Fruit fly (Drosophila melanogaster) whole organism, embryonic: ENCODE data around the gene CG46313.

Source experiments
- B-H1 ChIP-seq: fragments of 200-800 bp; sonication (Bioruptor generic); IDR thresholded peaks from 3 replicates; pipeline ENCODE4 v1.3.6; 2022; ENCODE audit warnings: missing biosample characterization, missing genetic modification characterization
- Bgb ChIP-seq: fragments of 200-800 bp; sonication (Bioruptor generic); IDR thresholded peaks from 2 replicates; pipeline ENCODE4 v1.3.6; 2022; ENCODE audit warnings: missing biosample characterization, missing genetic modification characterization; ENCODE audit not compliant: partially characterized antibody
- BtbVII ChIP-seq: fragments of 200-800 bp; sonication (Bioruptor generic); optimal IDR thresholded peaks from 3 replicates; lab custom pipeline; 2017; ENCODE audit warnings: missing biosample characterization, mild to moderate bottlenecking, missing genetic modification characterization
- CG10462 ChIP-seq: fragments of 200-800 bp; sonication (Bioruptor generic); optimal IDR thresholded peaks from 2 replicates; lab custom pipeline; 2016; ENCODE audit warnings: missing biosample characterization, missing genetic modification characterization
- CG11456 ChIP-seq: fragments of 200-800 bp; sonication (Bioruptor generic); IDR thresholded peaks from 3 replicates; pipeline ENCODE4 v1.3.6; 2022; ENCODE audit warnings: missing biosample characterization, missing genetic modification characterization
- CG12299 ChIP-seq: fragments of 200-800 bp; sonication (Bioruptor generic); optimal IDR thresholded peaks from 2 replicates; lab custom pipeline; 2018; ENCODE audit warnings: missing biosample characterization, mild to moderate bottlenecking, missing genetic modification characterization
- CG15269 ChIP-seq: fragments of 200-800 bp; sonication (Bioruptor generic); optimal IDR thresholded peaks from 2 replicates; lab custom pipeline; 2018; ENCODE audit warnings: missing biosample characterization, mild to moderate bottlenecking, missing genetic modification characterization, moderate library complexity
- CG1603 ChIP-seq: fragments of 200-800 bp; sonication (Bioruptor generic); optimal IDR thresholded peaks from 2 replicates; lab custom pipeline; 2019; ENCODE audit warnings: missing biosample characterization, mild to moderate bottlenecking, missing genetic modification characterization, moderate library complexity
- CG16813 ChIP-seq: fragments of 200-800 bp; sonication (Bioruptor generic); IDR thresholded peaks from 3 replicates; pipeline ENCODE4 v1.3.6; 2022; ENCODE audit warnings: missing biosample characterization, missing genetic modification characterization; ENCODE audit not compliant: partially characterized antibody
- CG17186 ChIP-seq: fragments of 200-800 bp; sonication (Bioruptor generic); optimal IDR thresholded peaks from 3 replicates; lab custom pipeline; 2017; ENCODE audit warnings: missing biosample characterization, missing genetic modification reagents, missing genetic modification characterization
- CG17568 ChIP-seq: fragments of 200-800 bp; sonication (Bioruptor generic); optimal IDR thresholded peaks from 2 replicates; lab custom pipeline; 2018; ENCODE audit warnings: missing biosample characterization, mild to moderate bottlenecking, missing genetic modification characterization, moderate library complexity
- CG17802 ChIP-seq: fragments of 200-800 bp; sonication (Bioruptor generic); optimal IDR thresholded peaks from 2 replicates; lab custom pipeline; 2018; ENCODE audit warnings: missing biosample characterization, mild to moderate bottlenecking, missing genetic modification characterization, moderate library complexity
- CG18262 ChIP-seq: fragments of 200-800 bp; optimal IDR thresholded peaks from 3 replicates; lab custom pipeline; 2019; ENCODE audit warnings: missing biosample characterization, mild to moderate bottlenecking, missing genetic modification characterization, moderate library complexity
- CG2202 ChIP-seq: fragments of 200-800 bp; sonication (Bioruptor generic); optimal IDR thresholded peaks from 2 replicates; lab custom pipeline; 2018; ENCODE audit warnings: missing biosample characterization, mild to moderate bottlenecking, missing genetic modification characterization
- CG2875 ChIP-seq: fragments of 200-800 bp; sonication (Bioruptor generic); optimal IDR thresholded peaks from 2 replicates; lab custom pipeline; 2017; ENCODE audit warnings: missing biosample characterization, mild to moderate bottlenecking, missing genetic modification characterization, missing genetic modification reagents
- CG32532 ChIP-seq: fragments of 200-800 bp; sonication (Bioruptor generic); IDR thresholded peaks from 2 replicates; pipeline ENCODE4 v1.3.6; 2022; ENCODE audit warnings: missing biosample characterization, missing genetic modification characterization
- CG3847 ChIP-seq: fragments of 200-800 bp; sonication (Bioruptor generic); IDR thresholded peaks from 2 replicates; pipeline ENCODE4 v1.3.6; 2022; ENCODE audit warnings: missing biosample characterization, missing genetic modification characterization
- CG4282 ChIP-seq: fragments of 200-800 bp; sonication (Bioruptor generic); optimal IDR thresholded peaks from 2 replicates; lab custom pipeline; 2016; ENCODE audit warnings: missing biosample characterization, missing genetic modification characterization
- CG4730 ChIP-seq: fragments of 200-800 bp; sonication (Bioruptor generic); IDR thresholded peaks from 2 replicates; pipeline ENCODE4 v1.3.6; 2022; ENCODE audit warnings: missing biosample characterization, missing genetic modification characterization
- CG6689 ChIP-seq: fragments of 200-800 bp; sonication (Bioruptor generic); IDR thresholded peaks from 2 replicates; pipeline ENCODE4 v1.3.6; 2022; ENCODE audit warnings: missing biosample characterization, missing genetic modification characterization
- CG7372 ChIP-seq: fragments of 200-800 bp; sonication (Bioruptor generic); IDR thresholded peaks from 2 replicates; pipeline ENCODE4 v1.3.6; 2022; ENCODE audit warnings: missing biosample characterization, missing genetic modification characterization
- CG8359 ChIP-seq: fragments of 200-800 bp; sonication (Bioruptor generic); optimal IDR thresholded peaks from 2 replicates; lab custom pipeline; 2017; ENCODE audit warnings: missing biosample characterization, mild to moderate bottlenecking, missing genetic modification characterization, borderline replicate concordance
- CG8478 ChIP-seq: fragments of >200 bp; optimal IDR thresholded peaks from 2 replicates; lab custom pipeline; 2018
- CG9876 ChIP-seq: fragments of 200-800 bp; sonication (Bioruptor generic); optimal IDR thresholded peaks from 2 replicates; lab custom pipeline; 2016; ENCODE audit warnings: missing biosample characterization, missing genetic modification characterization
- D19A ChIP-seq: fragments of 200-800 bp; optimal IDR thresholded peaks from 3 replicates; lab custom pipeline; 2019; ENCODE audit warnings: missing biosample characterization, mild to moderate bottlenecking, missing genetic modification characterization, moderate library complexity
- Dek ChIP-seq: fragments of 200-800 bp; sonication (Bioruptor generic); optimal IDR thresholded peaks from 3 replicates; lab custom pipeline; 2019; ENCODE audit warnings: missing biosample characterization, mild to moderate bottlenecking, missing genetic modification characterization, moderate library complexity
- Dfd ChIP-seq, 2 experiments: fragments of >200 bp; optimal IDR thresholded peaks; 2 replicates each; lab custom pipeline; 2017; ENCODE audit warnings: missing biosample characterization in 2 of 2, missing genetic modification characterization in 2 of 2
- Gsc ChIP-seq: fragments of 200-800 bp; sonication (Bioruptor generic); IDR thresholded peaks from 2 replicates; pipeline ENCODE4 v1.3.6; 2022; ENCODE audit warnings: missing biosample characterization, missing genetic modification characterization
- HLH54F ChIP-seq: fragments of 200-800 bp; sonication (Bioruptor generic); optimal IDR thresholded peaks from 3 replicates; lab custom pipeline; 2016; ENCODE audit warnings: missing biosample characterization, missing genetic modification characterization
- Hand ChIP-seq: fragments of 200-800 bp; sonication (Bioruptor generic); optimal IDR thresholded peaks from 2 replicates; lab custom pipeline; 2017; ENCODE audit warnings: mild to moderate bottlenecking, missing biosample characterization, missing genetic modification reagents, missing genetic modification characterization
- Hr51 ChIP-seq, 2 experiments: fragments of 200-800 bp; sonication (Bioruptor generic); optimal IDR thresholded peaks; 2 replicates in 1 of 2; 3 replicates in 1 of 2; lab custom pipeline; 2016 to 2018; ENCODE audit warnings: missing biosample characterization in 2 of 2, missing genetic modification characterization in 2 of 2, mild to moderate bottlenecking in 1 of 2, moderate library complexity in 1 of 2
- Hr78 ChIP-seq, 2 experiments: fragments of 200-800 bp in 1 of 2; fragments of >200 bp in 1 of 2; sonication (Bioruptor generic) in 1 of 2; optimal IDR thresholded peaks; 2 replicates each; lab custom pipeline; 2017 to 2019; ENCODE audit warnings: missing biosample characterization in 2 of 2, missing genetic modification characterization in 2 of 2, mild to moderate bottlenecking in 1 of 2, moderate library complexity in 1 of 2
- MTF-1 ChIP-seq: fragments of 200-800 bp; sonication (Bioruptor generic); optimal IDR thresholded peaks from 2 replicates; lab custom pipeline; 2018; ENCODE audit warnings: missing biosample characterization, mild to moderate bottlenecking, missing genetic modification characterization, borderline replicate concordance
- Meics ChIP-seq: fragments of 200-800 bp; sonication (Bioruptor generic); optimal IDR thresholded peaks from 2 replicates; lab custom pipeline; 2017; ENCODE audit warnings: missing biosample characterization, mild to moderate bottlenecking, missing genetic modification characterization
- Pdp1 ChIP-seq, 2 experiments: fragments of 200-800 bp; sonication (Bioruptor generic); optimal IDR thresholded peaks; 3 replicates each; lab custom pipeline; 2016; ENCODE audit warnings: missing biosample characterization in 2 of 2, missing genetic modification characterization in 2 of 2, mild to moderate bottlenecking in 1 of 2, moderate library complexity in 1 of 2
- Poxn ChIP-seq: fragments of 200-800 bp; sonication (Bioruptor generic); IDR thresholded peaks from 2 replicates; pipeline ENCODE4 v1.3.6; 2022; ENCODE audit warnings: missing biosample characterization, missing genetic modification characterization
- fd96Cb ChIP-seq: fragments of 200-800 bp; sonication (Bioruptor generic); optimal IDR thresholded peaks from 2 replicates; lab custom pipeline; 2018; ENCODE audit warnings: missing biosample characterization, mild to moderate bottlenecking, missing genetic modification characterization, moderate library complexity
- gcm2 ChIP-seq: fragments of 200-800 bp; sonication (Bioruptor generic); optimal IDR thresholded peaks from 2 replicates; lab custom pipeline; 2016; ENCODE audit warnings: missing biosample characterization, missing genetic modification characterization
- kah ChIP-seq: fragments of 200-800 bp; sonication (Bioruptor generic); optimal IDR thresholded peaks from 2 replicates; lab custom pipeline; 2018; ENCODE audit warnings: missing biosample characterization, mild to moderate bottlenecking, missing genetic modification characterization
- kay ChIP-seq: fragments of 200-800 bp; sonication (Bioruptor generic); optimal IDR thresholded peaks from 2 replicates; lab custom pipeline; 2016; ENCODE audit warnings: missing biosample characterization, missing genetic modification characterization
- luna ChIP-seq: fragments of 200-800 bp; sonication (Bioruptor generic); optimal IDR thresholded peaks from 2 replicates; lab custom pipeline; 2016; ENCODE audit warnings: missing biosample characterization, missing genetic modification characterization
- maf-S ChIP-seq: fragments of 200-800 bp; sonication (Bioruptor generic); optimal IDR thresholded peaks from 2 replicates; lab custom pipeline; 2016; ENCODE audit warnings: missing biosample characterization, missing genetic modification characterization
- mirr ChIP-seq: fragments of 200-800 bp; sonication (Bioruptor generic); optimal IDR thresholded peaks from 3 replicates; lab custom pipeline; 2018; ENCODE audit warnings: missing biosample characterization, mild to moderate bottlenecking, missing genetic modification characterization
- nmo ChIP-seq: fragments of 200-800 bp; sonication (Bioruptor generic); optimal IDR thresholded peaks from 2 replicates; lab custom pipeline; 2018; ENCODE audit warnings: missing biosample characterization, mild to moderate bottlenecking, missing genetic modification characterization, moderate library complexity
- pzg ChIP-seq: fragments of 200-800 bp; sonication (Bioruptor generic); optimal IDR thresholded peaks from 3 replicates; lab custom pipeline; 2018; ENCODE audit warnings: missing biosample characterization, mild to moderate bottlenecking, missing genetic modification characterization, moderate library complexity
- run ChIP-seq: fragments of 200-800 bp; sonication (Bioruptor generic); optimal IDR thresholded peaks from 3 replicates; lab custom pipeline; 2018; ENCODE audit warnings: missing biosample characterization, mild to moderate bottlenecking, missing genetic modification characterization
- sd ChIP-seq: fragments of 200-800 bp; sonication (Bioruptor generic); optimal IDR thresholded peaks from 3 replicates; lab custom pipeline; 2018; ENCODE audit warnings: missing biosample characterization, mild to moderate bottlenecking, missing genetic modification characterization, moderate library complexity
- sob ChIP-seq: fragments of 200-800 bp; sonication (Bioruptor generic); IDR thresholded peaks from 2 replicates; pipeline ENCODE4 v1.3.6; 2022; ENCODE audit warnings: missing biosample characterization, missing genetic modification characterization
- sr ChIP-seq: fragments of 200-800 bp; sonication (Bioruptor generic); IDR thresholded peaks from 3 replicates; pipeline ENCODE4 v1.3.6; 2022; ENCODE audit warnings: missing biosample characterization, missing genetic modification characterization
- trem ChIP-seq: fragments of 200-800 bp; optimal IDR thresholded peaks from 3 replicates; lab custom pipeline; 2019; ENCODE audit warnings: missing biosample characterization, mild to moderate bottlenecking, missing genetic modification characterization, moderate library complexity

Gene CG46313

DNA sequence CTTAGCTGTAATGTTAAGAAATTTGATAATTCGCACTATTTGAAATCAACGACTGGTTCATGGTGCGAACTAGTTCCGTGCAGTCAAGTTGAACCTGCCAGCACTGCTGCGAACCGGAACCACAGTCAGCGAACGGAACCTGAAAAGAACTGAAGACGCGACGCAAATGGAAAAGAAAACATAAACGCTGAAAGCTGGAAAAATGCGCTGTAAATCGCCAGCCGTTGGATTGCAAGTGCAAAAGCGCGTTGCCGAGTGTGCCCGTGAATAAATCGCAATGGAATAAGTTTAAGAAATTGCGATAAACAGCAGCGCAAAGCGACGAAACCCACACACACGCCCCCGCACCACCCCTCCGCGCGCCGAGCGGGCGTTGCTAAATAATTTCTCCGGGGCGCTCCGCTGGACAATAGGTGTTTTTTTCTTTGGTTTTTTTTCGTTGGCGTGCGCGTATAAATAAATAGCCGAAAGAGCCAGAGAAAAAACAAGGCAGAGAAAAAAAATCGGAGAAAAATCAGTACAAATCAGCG is 11.5 kb upstream of the CG46313 start, which contains the start of gene CG5521 (continued):
- no peak for TF ChIP-seq Hand (GFP tag; lab: Kevin White, UChicago)
- TF ChIP-seq Dek: no peak
- TF ChIP-seq luna (GFP tag; lab: Kevin White, UChicago): no peak
- TF ChIP-seq CG32532 (GFP tag; lab: Robert Waterston, UW): peak; percentile 29; the same call in 1 of the 2 replicates
- TF ChIP-seq sr: peak; percentile 67; the same call in 2 of the 3 replicates
- TF ChIP-seq CG2202 (tag; lab: Kevin White, UChicago): no peak
- no peak for TF ChIP-seq Meics (GFP tag; lab: Kevin White, UChicago)
- peak; percentile 0 for TF ChIP-seq nmo
- TF ChIP-seq CG9876: no peak
- no peak for TF ChIP-seq Gsc (GFP tag; lab: Robert Waterston, UW)
- no peak for TF ChIP-seq CG15269
- no peak for TF ChIP-seq sob (GFP tag; lab: Robert Waterston, UW)
- no peak for TF ChIP-seq HLH54F (GFP tag; lab: Kevin White, UChicago)
- no peak for TF ChIP-seq Pdp1 (GFP tag; optimal IDR thresholded peaks at IDR 0.05; lab: Kevin White, UChicago)
- TF ChIP-seq kay: no peak
- no peak for TF ChIP-seq CG3847
- no peak for TF ChIP-seq trem (tag; lab: Kevin White, UChicago)
- no peak for TF ChIP-seq MTF-1 (GFP tag; lab: Kevin White, UChicago)
- TF ChIP-seq CG8478: no peak
- no peak for TF ChIP-seq CG17802 (tag; lab: Kevin White, UChicago)
- TF ChIP-seq maf-S (GFP tag; lab: Kevin White, UChicago): no peak
- no peak for TF ChIP-seq Dfd (GFP tag; optimal IDR thresholded peaks at IDR 0.05; lab: Kevin White, UChicago)
- TF ChIP-seq CG4282 (GFP tag; lab: Kevin White, UChicago): no peak
- TF ChIP-seq CG11456 (GFP tag; lab: Robert Waterston, UW): no peak
- TF ChIP-seq CG6689 (GFP tag; lab: Robert Waterston, UW): no peak
- no peak for TF ChIP-seq CG7372 (GFP tag; lab: Robert Waterston, UW)
- TF ChIP-seq kah (GFP tag; lab: Kevin White, UChicago): no peak
- TF ChIP-seq B-H1: no peak
- TF ChIP-seq CG8359 (GFP tag; lab: Kevin White, UChicago): no peak
- TF ChIP-seq Hr78 (GFP tag; optimal IDR thresholded peaks at IDR 0.05; lab: Kevin White, UChicago): no peak
- TF ChIP-seq mirr (GFP tag; lab: Kevin White, UChicago): no peak
- peak; percentile 47 for TF ChIP-seq pzg (GFP tag; lab: Kevin White, UChicago)
- TF ChIP-seq Bgb (GFP tag; lab: Robert Waterston, UW): peak; percentile 80
- no peak for TF ChIP-seq CG18262 (tag; lab: Kevin White, UChicago)
- no peak for TF ChIP-seq run (tag; lab: Kevin White, UChicago)
- TF ChIP-seq CG4730 (GFP tag; lab: Robert Waterston, UW): no peak
- peak; percentile 2 for TF ChIP-seq CG1603 (tag; lab: Kevin White, UChicago)
- TF ChIP-seq sd (tag; lab: Kevin White, UChicago): peak; percentile 21
- TF ChIP-seq CG16813: 0 out of 3 replicates have a peak, but pooled peaks have one; percentile 34
- no peak for TF ChIP-seq CG2875
- TF ChIP-seq fd96Cb: no peak
- TF ChIP-seq CG17568 (GFP tag; lab: Kevin White, UChicago): no peak
- no peak for TF ChIP-seq CG12299
- TF ChIP-seq Poxn (GFP tag; lab: Robert Waterston, UW): no peak
- no peak for TF ChIP-seq CG10462
- no peak for TF ChIP-seq BtbVII (GFP tag; lab: Kevin White, UChicago)
- no peak for TF ChIP-seq Hr51 (GFP tag; optimal IDR thresholded peaks at IDR 0.05; lab: Kevin White, UChicago)
- peak; percentile 37 for TF ChIP-seq D19A
- TF ChIP-seq CG17186 (GFP tag; lab: Kevin White, UChicago): peak; percentile 38
- no peak for TF ChIP-seq gcm2 (GFP tag; lab: Kevin White, UChicago)
